Fruit fly (Drosophila melanogaster) whole organism, adult: ENCODE data around the gene O-fut2.

Experiments
- CG11617 ChIP-seq: fragments of 200-800 bp; sonication (Bioruptor generic); optimal IDR thresholded peaks from 2 replicates; lab custom pipeline; 2017; ENCODE audit warnings: mild to moderate bottlenecking, missing biosample characterization, missing genetic modification reagents, missing genetic modification characterization
- cnc ChIP-seq, 2 experiments: fragments of >200 bp; optimal IDR thresholded peaks; 2 replicates each; lab custom pipeline; 2017
- pad ChIP-seq: fragments of 200-800 bp; sonication (Bioruptor generic); optimal IDR thresholded peaks from 3 replicates; lab custom pipeline; 2017; ENCODE audit warnings: missing biosample characterization, missing genetic modification characterization, mild to moderate bottlenecking, moderate library complexity, missing genetic modification reagents

DNA sequence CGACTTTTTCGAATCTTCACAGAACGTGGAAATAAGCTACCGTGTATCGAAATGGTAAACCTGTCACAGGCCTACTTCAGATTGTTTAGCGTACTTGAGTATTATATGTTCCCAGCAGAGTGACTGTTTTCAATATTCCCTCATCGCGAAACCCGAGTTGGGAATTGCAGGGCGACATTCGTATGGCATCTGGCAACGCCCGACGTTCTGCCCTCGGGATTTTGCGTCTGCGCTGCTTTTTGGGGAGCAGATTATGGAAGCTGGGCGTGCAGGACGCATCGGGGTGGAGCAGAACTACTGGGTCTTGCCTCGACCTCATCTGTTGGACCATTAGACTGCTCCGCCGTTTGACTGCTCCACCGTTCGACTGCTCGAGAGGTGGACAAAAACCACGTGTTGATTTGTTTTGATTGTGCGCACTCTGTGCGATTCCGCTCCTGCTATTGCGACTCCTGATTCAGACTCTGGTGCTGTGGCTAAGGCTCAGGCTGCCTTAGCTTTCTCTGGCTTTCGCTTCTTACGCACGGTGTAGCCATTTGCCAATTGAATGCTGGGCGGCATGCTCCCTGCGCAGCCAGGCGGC, 42.5 kb upstream of the O-fut2 start:
- TF ChIP-seq pad (GFP tag; lab: Kevin White, UChicago) (no peak), CG11617 (GFP tag; lab: Kevin White, UChicago) (no peak), cnc (optimal IDR thresholded peaks at IDR 0.05; lab: Kevin White, UChicago) (no peak)
